Fruit fly (Drosophila melanogaster) whole organism, embryonic: Measurements from ENCODE around the gene PH4alphaNE3.

ENCODE experiments used
- Atf6 ChIP-seq: fragments of 200-800 bp; sonication (Bioruptor generic); IDR thresholded peaks from 2 replicates; pipeline ENCODE4 v1.3.6; 2022; ENCODE audit warnings: missing biosample characterization, missing genetic modification characterization
- Blimp-1 ChIP-seq: fragments of 200-800 bp; sonication (Bioruptor generic); optimal IDR thresholded peaks from 3 replicates; lab custom pipeline; 2018; ENCODE audit warnings: missing biosample characterization, missing genetic modification characterization, mild to moderate bottlenecking, moderate library complexity, missing genetic modification reagents
- CG10543 ChIP-seq: fragments of 200-800 bp; sonication (Bioruptor generic); optimal IDR thresholded peaks from 3 replicates; lab custom pipeline; 2017; ENCODE audit warnings: missing biosample characterization, mild to moderate bottlenecking, missing genetic modification characterization, moderate library complexity
- CG12071 ChIP-seq: fragments of 200-800 bp; sonication (Bioruptor generic); optimal IDR thresholded peaks from 3 replicates; lab custom pipeline; 2018; ENCODE audit warnings: missing biosample characterization, mild to moderate bottlenecking, missing genetic modification characterization
- CG12155 ChIP-seq: fragments of 200-800 bp; sonication (Bioruptor generic); optimal IDR thresholded peaks from 3 replicates; lab custom pipeline; 2016; ENCODE audit warnings: missing biosample characterization, missing genetic modification characterization
- CG12219 ChIP-seq: fragments of 200-800 bp; sonication (Bioruptor generic); optimal IDR thresholded peaks from 3 replicates; lab custom pipeline; 2018; ENCODE audit warnings: missing biosample characterization, mild to moderate bottlenecking, missing genetic modification characterization
- CG12391 ChIP-seq: fragments of 200-800 bp; sonication (Bioruptor generic); optimal IDR thresholded peaks from 3 replicates; lab custom pipeline; 2018; ENCODE audit warnings: missing biosample characterization, mild to moderate bottlenecking, missing genetic modification characterization, moderate library complexity
- CG12769 ChIP-seq: fragments of 200-800 bp; sonication (Bioruptor generic); optimal IDR thresholded peaks from 2 replicates; lab custom pipeline; 2019; ENCODE audit warnings: missing biosample characterization, mild to moderate bottlenecking, missing genetic modification characterization, moderate library complexity
- CG13287 ChIP-seq: fragments of 200-800 bp; sonication (Bioruptor generic); IDR thresholded peaks from 2 replicates; pipeline ENCODE4 v1.3.6; 2022; ENCODE audit warnings: missing biosample characterization, missing genetic modification characterization; ENCODE audit not compliant: partially characterized antibody
- CG16863 ChIP-seq: fragments of 200-800 bp; sonication (Bioruptor generic); optimal IDR thresholded peaks from 3 replicates; lab custom pipeline; 2016; ENCODE audit warnings: missing biosample characterization, missing genetic modification characterization
- CG17568 ChIP-seq: fragments of 200-800 bp; sonication (Bioruptor generic); optimal IDR thresholded peaks from 2 replicates; lab custom pipeline; 2018; ENCODE audit warnings: missing biosample characterization, mild to moderate bottlenecking, missing genetic modification characterization, moderate library complexity
- CG17912 ChIP-seq: fragments of 200-800 bp; sonication (Bioruptor generic); optimal IDR thresholded peaks from 2 replicates; lab custom pipeline; 2018; ENCODE audit warnings: missing biosample characterization, mild to moderate bottlenecking, missing genetic modification characterization
- CG18476 ChIP-seq: fragments of 200-800 bp; sonication (Bioruptor generic); optimal IDR thresholded peaks from 2 replicates; lab custom pipeline; 2016; ENCODE audit warnings: missing biosample characterization, mild to moderate bottlenecking, missing genetic modification characterization
- CG2712 ChIP-seq: fragments of 200-800 bp; optimal IDR thresholded peaks from 3 replicates; lab custom pipeline; 2019; ENCODE audit warnings: missing biosample characterization, mild to moderate bottlenecking, missing genetic modification characterization, moderate library complexity
- CG42726 ChIP-seq: fragments of 200-800 bp; sonication (Bioruptor generic); IDR thresholded peaks from 2 replicates; pipeline ENCODE4 v1.3.6; 2022; ENCODE audit warnings: missing biosample characterization, missing genetic modification characterization; ENCODE audit not compliant: partially characterized antibody
- CG4328 ChIP-seq: fragments of 200-800 bp; sonication (Bioruptor generic); optimal IDR thresholded peaks from 3 replicates; lab custom pipeline; 2017; ENCODE audit warnings: missing biosample characterization, missing genetic modification reagents, missing genetic modification characterization
- CG4360 ChIP-seq: fragments of 200-800 bp; sonication (Bioruptor generic); IDR thresholded peaks from 2 replicates; pipeline ENCODE4 v1.3.6; 2022; ENCODE audit warnings: missing biosample characterization, missing genetic modification characterization
- CG4424 ChIP-seq: fragments of 200-800 bp; sonication (Bioruptor generic); optimal IDR thresholded peaks from 3 replicates; lab custom pipeline; 2016; ENCODE audit warnings: missing biosample characterization, missing genetic modification characterization
- CG4854 ChIP-seq: fragments of 200-800 bp; sonication (Bioruptor generic); optimal IDR thresholded peaks from 2 replicates; lab custom pipeline; 2016; ENCODE audit warnings: missing biosample characterization, missing genetic modification characterization, inconsistent platforms
- CG6175 ChIP-seq: fragments of 200-800 bp; sonication (Bioruptor generic); IDR thresholded peaks from 3 replicates; pipeline ENCODE4 v1.3.6; 2022; ENCODE audit warnings: missing biosample characterization, missing genetic modification characterization
- CG6791 ChIP-seq: fragments of 200-800 bp; sonication (Bioruptor generic); IDR thresholded peaks from 3 replicates; pipeline ENCODE4 v1.3.6; 2022; ENCODE audit warnings: missing biosample characterization, missing genetic modification characterization; ENCODE audit not compliant: partially characterized antibody
- CG8089 ChIP-seq: fragments of 200-800 bp; sonication (Bioruptor generic); optimal IDR thresholded peaks from 3 replicates; lab custom pipeline; 2016; ENCODE audit warnings: missing biosample characterization, missing genetic modification characterization
- CG8290 ChIP-seq, 3 experiments: fragments of 200-800 bp; sonication (Bioruptor generic); optimal IDR thresholded peaks; 2 replicates each; lab custom pipeline; 2016 to 2019; ENCODE audit warnings: missing biosample characterization in 3 of 3, missing genetic modification characterization in 3 of 3, mild to moderate bottlenecking in 2 of 3, moderate library complexity in 1 of 3
- CG8944 ChIP-seq: fragments of 200-800 bp; sonication (Bioruptor generic); optimal IDR thresholded peaks from 3 replicates; lab custom pipeline; 2016; ENCODE audit warnings: missing biosample characterization, missing genetic modification characterization
- CG9437 ChIP-seq: fragments of 200-800 bp; sonication (Bioruptor generic); optimal IDR thresholded peaks from 2 replicates; lab custom pipeline; 2018; ENCODE audit warnings: missing biosample characterization, mild to moderate bottlenecking, missing genetic modification characterization
- CG9797 ChIP-seq: fragments of 200-800 bp; sonication (Bioruptor generic); optimal IDR thresholded peaks from 3 replicates; lab custom pipeline; 2018; ENCODE audit warnings: missing biosample characterization, mild to moderate bottlenecking, missing genetic modification characterization
- Deaf1 ChIP-seq: fragments of 200-800 bp; optimal IDR thresholded peaks from 3 replicates; lab custom pipeline; 2019; ENCODE audit warnings: missing biosample characterization, mild to moderate bottlenecking, missing genetic modification characterization, moderate library complexity
- Dfd ChIP-seq, 2 experiments: fragments of >200 bp; optimal IDR thresholded peaks; 2 replicates each; lab custom pipeline; 2017; ENCODE audit warnings: missing biosample characterization in 2 of 2, missing genetic modification characterization in 2 of 2
- HHEX ChIP-seq: fragments of 200-800 bp; sonication (Bioruptor generic); optimal IDR thresholded peaks from 3 replicates; lab custom pipeline; 2017; ENCODE audit warnings: missing biosample characterization, mild to moderate bottlenecking, missing genetic modification characterization, missing genetic modification reagents
- Hr39 ChIP-seq: fragments of >200 bp; optimal IDR thresholded peaks from 2 replicates; lab custom pipeline; 2017
- NC2α ChIP-seq: fragments of 200-800 bp; sonication (Bioruptor generic); optimal IDR thresholded peaks from 2 replicates; lab custom pipeline; 2016; ENCODE audit warnings: missing biosample characterization, missing genetic modification characterization
- TFAM ChIP-seq: fragments of 200-800 bp; sonication (Bioruptor generic); optimal IDR thresholded peaks from 2 replicates; lab custom pipeline; 2017; ENCODE audit warnings: missing biosample characterization, missing genetic modification characterization, inconsistent platforms
- Tbp ChIP-seq: fragments of >200 bp; optimal IDR thresholded peaks from 2 replicates; lab custom pipeline; 2018; ENCODE audit warnings: missing biosample characterization, missing genetic modification characterization
- Usf ChIP-seq: fragments of 200-800 bp; sonication (Bioruptor generic); optimal IDR thresholded peaks from 2 replicates; lab custom pipeline; 2017; ENCODE audit warnings: missing genotype, missing biosample characterization, missing genetic modification characterization
- ab ChIP-seq: fragments of 200-800 bp; sonication (Bioruptor generic); optimal IDR thresholded peaks from 2 replicates; lab custom pipeline; 2016; ENCODE audit warnings: missing biosample characterization, missing genetic modification characterization
- ase ChIP-seq: fragments of 200-800 bp; sonication (Bioruptor generic); IDR thresholded peaks from 3 replicates; pipeline ENCODE4 v1.3.6; 2022; ENCODE audit warnings: missing biosample characterization, missing genetic modification characterization
- corto ChIP-seq: fragments of 200-800 bp; sonication (Bioruptor generic); optimal IDR thresholded peaks from 2 replicates; lab custom pipeline; 2016; ENCODE audit warnings: missing biosample characterization, mild to moderate bottlenecking, missing genetic modification characterization, moderate library complexity
- dan ChIP-seq: fragments of 200-800 bp; sonication (Bioruptor generic); IDR thresholded peaks from 2 replicates; pipeline ENCODE4 v1.3.6; 2022; ENCODE audit warnings: missing biosample characterization, missing genetic modification characterization
- disco-r ChIP-seq: fragments of 200-800 bp; sonication (Bioruptor generic); optimal IDR thresholded peaks from 2 replicates; lab custom pipeline; 2016; ENCODE audit warnings: missing biosample characterization, missing genetic modification characterization
- dysf ChIP-seq: fragments of 200-800 bp; sonication (Bioruptor generic); IDR thresholded peaks from 3 replicates; pipeline ENCODE4 v1.3.6; 2022; ENCODE audit warnings: missing biosample characterization, missing genetic modification characterization
- ham ChIP-seq: fragments of 200-800 bp; sonication (Bioruptor generic); IDR thresholded peaks from 2 replicates; pipeline ENCODE4 v1.3.6; 2022; ENCODE audit warnings: missing biosample characterization, missing genetic modification characterization
- lab ChIP-seq: fragments of 200-800 bp; sonication (Bioruptor generic); optimal IDR thresholded peaks from 3 replicates; lab custom pipeline; 2017; ENCODE audit warnings: missing biosample characterization, missing genetic modification characterization, mild to moderate bottlenecking, moderate library complexity, missing genetic modification reagents
- oc ChIP-seq: fragments of 200-800 bp; sonication (Bioruptor generic); optimal IDR thresholded peaks from 2 replicates; lab custom pipeline; 2018; ENCODE audit warnings: missing biosample characterization, mild to moderate bottlenecking, missing genetic modification characterization, moderate library complexity
- otp ChIP-seq: fragments of 200-800 bp; sonication (Bioruptor generic); IDR thresholded peaks from 3 replicates; pipeline ENCODE4, ENCODE4 v1.3.6; 2022; ENCODE audit warnings: missing biosample characterization, missing genetic modification characterization
- p53 ChIP-seq: fragments of 200-800 bp; sonication (Bioruptor generic); optimal IDR thresholded peaks from 2 replicates; lab custom pipeline; 2016; ENCODE audit warnings: missing biosample characterization, missing genetic modification characterization
- pum ChIP-seq: fragments of 200-800 bp; sonication (Bioruptor generic); optimal IDR thresholded peaks from 2 replicates; lab custom pipeline; 2016; ENCODE audit warnings: missing biosample characterization, missing genetic modification characterization
- rib ChIP-seq: fragments of 200-800 bp; sonication (Bioruptor generic); IDR thresholded peaks from 2 replicates; pipeline ENCODE4 v1.3.6; 2022; ENCODE audit warnings: missing biosample characterization, missing genetic modification characterization
- schlank ChIP-seq: fragments of 200-800 bp; sonication (Bioruptor generic); optimal IDR thresholded peaks from 2 replicates; lab custom pipeline; 2018; ENCODE audit warnings: missing biosample characterization, mild to moderate bottlenecking, missing genetic modification characterization
- sr ChIP-seq: fragments of 200-800 bp; sonication (Bioruptor generic); IDR thresholded peaks from 3 replicates; pipeline ENCODE4 v1.3.6; 2022; ENCODE audit warnings: missing biosample characterization, missing genetic modification characterization
- vfl ChIP-seq: fragments of 200-800 bp; sonication (Bioruptor generic); optimal IDR thresholded peaks from 2 replicates; lab custom pipeline; 2016; ENCODE audit warnings: missing biosample characterization, missing genetic modification characterization
- zen2 ChIP-seq: fragments of 200-800 bp; sonication (Bioruptor generic); IDR thresholded peaks from 3 replicates; pipeline ENCODE4 v1.3.6; 2022; ENCODE audit warnings: missing biosample characterization, missing genetic modification characterization; ENCODE audit not compliant: partially characterized antibody

PH4alphaNE3 gene

DNA sequence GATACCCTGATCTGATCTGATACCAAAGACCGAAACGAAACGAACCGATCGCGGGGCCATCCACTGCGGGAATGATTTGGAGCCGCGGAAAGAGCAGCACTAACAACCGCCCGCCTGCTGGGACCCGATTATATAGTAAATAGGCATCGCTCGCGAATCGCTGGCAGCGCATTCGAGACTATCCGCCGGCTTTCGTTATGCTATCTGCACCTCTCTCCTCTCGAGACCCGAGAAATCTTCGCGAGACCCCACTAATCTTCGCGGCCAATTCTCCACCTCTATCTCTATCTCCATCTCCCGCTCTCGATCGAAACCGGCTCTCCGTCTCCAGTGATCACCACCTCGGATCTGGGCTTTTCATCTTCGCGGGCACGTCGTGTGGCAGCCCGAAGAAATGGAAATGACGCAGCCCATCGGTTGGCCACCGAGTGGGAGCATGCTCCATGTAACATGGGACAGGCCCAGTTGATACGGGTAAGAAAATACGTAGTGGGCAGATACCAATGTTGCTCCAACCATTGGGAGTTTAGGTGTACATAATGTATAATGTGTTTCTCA lies 16.7 kb upstream of the PH4alphaNE3 start, which contains the start of gene CG9717 (continued):
- TF ChIP-seq CG10543 (GFP tag; lab: Kevin White, UChicago) = no peak
- TF ChIP-seq pum (GFP tag; lab: Kevin White, UChicago) = no peak
- no peak for TF ChIP-seq CG4854 (GFP tag; lab: Kevin White, UChicago)
- no peak for TF ChIP-seq ase (GFP tag; lab: Robert Waterston, UW)
- TF ChIP-seq corto (GFP tag; lab: Kevin White, UChicago) = no peak
- TF ChIP-seq CG12219 = no peak
- no peak for TF ChIP-seq Dfd (GFP tag; optimal IDR thresholded peaks at IDR 0.05; lab: Kevin White, UChicago)
- TF ChIP-seq CG8290 (GFP tag; optimal IDR thresholded peaks at IDR 0.05; lab: Kevin White, UChicago) = no peak
- no peak for TF ChIP-seq CG8290 (tag; optimal IDR thresholded peaks at IDR 0.05; lab: Kevin White, UChicago)
- no peak for TF ChIP-seq CG12391 (tag; lab: Kevin White, UChicago)
- no peak for TF ChIP-seq Tbp (GFP tag; lab: Kevin White, UChicago)
- no peak for TF ChIP-seq CG17568 (GFP tag; lab: Kevin White, UChicago)
- no peak for TF ChIP-seq CG8089 (GFP tag; lab: Kevin White, UChicago)
- TF ChIP-seq Deaf1 (tag; lab: Kevin White, UChicago) = peak; percentile 87
- TF ChIP-seq ab (GFP tag; lab: Kevin White, UChicago) = no peak
- no peak for TF ChIP-seq CG9437 (GFP tag; lab: Kevin White, UChicago)
- TF ChIP-seq schlank = no peak
- no peak for TF ChIP-seq p53 (GFP tag; lab: Kevin White, UChicago)
- TF ChIP-seq CG4360 (GFP tag; lab: Robert Waterston, UW) = no peak
- no peak for TF ChIP-seq ham (GFP tag; lab: Robert Waterston, UW)
- 0 out of 3 replicates have a peak, but pooled peaks have one; percentile 59 for TF ChIP-seq CG6175 (GFP tag; lab: Robert Waterston, UW)
- no peak for TF ChIP-seq Blimp-1 (GFP tag; lab: Kevin White, UChicago)
- TF ChIP-seq CG13287 = no peak
- TF ChIP-seq dysf = no peak
- peak; percentile 3 for TF ChIP-seq oc (tag; lab: Kevin White, UChicago)
- TF ChIP-seq Atf6 = no peak
- TF ChIP-seq CG4328 (GFP tag; lab: Kevin White, UChicago) = no peak
- no peak for TF ChIP-seq CG2712 (tag; lab: Kevin White, UChicago)
- no peak for TF ChIP-seq rib (GFP tag; lab: Robert Waterston, UW)
- no peak for TF ChIP-seq CG18476 (GFP tag; lab: Kevin White, UChicago)
- TF ChIP-seq CG16863 (GFP tag; lab: Kevin White, UChicago) = no peak
- no peak for TF ChIP-seq disco-r
- TF ChIP-seq lab = no peak
- TF ChIP-seq TFAM (GFP tag; lab: Kevin White, UChicago) = no peak
- 0 out of 3 replicates have a peak, but pooled peaks have one; percentile 25 for TF ChIP-seq zen2
- no peak for TF ChIP-seq Hr39 (lab: Kevin White, UChicago)
- TF ChIP-seq NC2α = no peak
- peak; percentile 10; the same call in 1 of the 3 replicates for TF ChIP-seq sr (GFP tag; lab: Robert Waterston, UW)
- no peak for TF ChIP-seq CG17912 (GFP tag; lab: Kevin White, UChicago)
- TF ChIP-seq HHEX = no peak
- no peak for TF ChIP-seq vfl (GFP tag; lab: Kevin White, UChicago)
- no peak for TF ChIP-seq CG8944 (GFP tag; lab: Kevin White, UChicago)
- TF ChIP-seq CG4424 (GFP tag; lab: Kevin White, UChicago) = no peak
- TF ChIP-seq dan = no peak
- no peak for TF ChIP-seq CG9797 (GFP tag; lab: Kevin White, UChicago)
- no peak for TF ChIP-seq CG12071 (GFP tag; lab: Kevin White, UChicago)
- no peak for TF ChIP-seq CG6791 (GFP tag; lab: Robert Waterston, UW)
- TF ChIP-seq Usf (GFP tag; lab: Kevin White, UChicago) = no peak
- 0 out of 2 replicates have a peak, but pooled peaks have one; percentile 21 for TF ChIP-seq CG42726 (GFP tag; lab: Robert Waterston, UW)
- peak; percentile 75 for TF ChIP-seq CG12769 (tag; lab: Kevin White, UChicago)
- TF ChIP-seq CG12155 (GFP tag; lab: Kevin White, UChicago) = no peak
- no peak for TF ChIP-seq otp (GFP tag; lab: Robert Waterston, UW)
